Worm (Caenorhabditis elegans): ENCODE data around the gene C25H3.3.

DNA sequence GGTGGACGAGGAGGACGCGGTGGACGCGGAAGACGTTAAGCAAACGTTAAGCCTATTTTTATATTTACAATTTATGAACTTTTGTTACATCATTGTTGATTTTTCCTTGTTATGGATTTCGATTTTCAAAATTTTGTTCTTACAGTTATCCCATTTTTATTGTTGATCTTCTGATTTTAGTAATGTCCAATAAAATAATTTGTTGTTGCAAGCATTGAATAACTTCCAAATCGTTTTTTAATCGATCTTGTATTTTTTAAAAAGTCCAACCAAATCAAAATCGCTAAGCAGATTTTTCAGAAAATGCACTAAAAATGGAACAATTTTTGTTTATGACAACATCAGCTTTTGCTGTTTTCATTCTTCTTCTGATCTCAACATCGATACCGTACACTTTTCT, 23.8 kb downstream of the C25H3.3 start, which contains the start of gene zipt-3:
- no peak for TF ChIP-seq nhr-77 (tag; optimal IDR thresholded peaks at IDR 0.05)
- TF ChIP-seq nhr-12 (tag; optimal IDR thresholded peaks at IDR 0.05): no peak
- no peak for TF ChIP-seq fkh-10 (GFP tag; optimal IDR thresholded peaks at IDR 0.05)
- no peak for TF ChIP-seq pha-4 (tag; optimal IDR thresholded peaks at IDR 0.05)
- TF ChIP-seq lin-15B (tag; optimal IDR thresholded peaks at IDR 0.05): no peak
- TF ChIP-seq elt-2 (tag; optimal IDR thresholded peaks at IDR 0.05): no peak
- TF ChIP-seq mml-1 (tag; optimal IDR thresholded peaks at IDR 0.05): no peak
- no peak for TF ChIP-seq mdl-1 (tag; optimal IDR thresholded peaks at IDR 0.05)
- no peak for TF ChIP-seq unc-62 (GFP tag; optimal IDR thresholded peaks at IDR 0.05)
- TF ChIP-seq ceh-82 (tag; optimal IDR thresholded peaks at IDR 0.05): no peak
- no peak for TF ChIP-seq nhr-237 (tag; optimal IDR thresholded peaks at IDR 0.05)
- no peak for TF ChIP-seq nfya-1 (tag; optimal IDR thresholded peaks at IDR 0.05; ENCODE audit: insufficient read depth)
- no peak for TF ChIP-seq snpc-4 (tag; optimal IDR thresholded peaks at IDR 0.05)
